Worm (Caenorhabditis elegans): ENCODE results near the gene Y116A8C.30.

The Y116A8C.30 gene

DNA sequence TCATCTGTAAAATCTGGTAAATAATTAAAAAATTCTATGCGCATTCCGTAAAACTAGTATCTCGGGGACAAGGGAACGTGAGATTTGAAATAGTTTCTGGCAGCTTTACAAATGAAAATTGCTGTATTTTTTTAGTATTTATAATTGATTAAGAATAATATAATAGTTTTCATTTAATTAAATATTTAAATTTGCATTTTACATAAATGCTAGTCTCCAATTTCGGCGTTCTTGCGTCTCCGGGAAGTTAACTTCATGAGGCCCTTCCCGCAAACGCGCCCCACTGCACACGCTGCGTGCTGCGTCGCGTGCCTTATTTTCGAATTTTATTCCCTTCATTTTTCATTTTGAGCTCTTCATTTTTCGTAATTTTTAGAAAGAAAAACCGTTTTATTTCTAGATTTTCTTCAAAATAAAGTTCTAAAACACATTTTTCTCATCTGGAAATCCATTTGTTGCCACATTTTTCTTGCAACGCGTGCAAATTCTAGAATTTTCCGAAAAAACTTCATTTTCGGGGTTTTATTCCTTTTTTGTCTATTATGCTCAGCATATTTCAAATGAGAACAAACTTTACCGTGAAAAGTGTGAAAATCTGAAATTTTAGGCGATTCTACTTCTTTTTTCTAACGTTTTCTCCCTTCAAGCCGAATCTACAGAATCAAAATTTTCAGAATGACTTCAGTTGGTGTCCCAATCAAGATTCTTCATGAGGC is 16.0 kb downstream of the Y116A8C.30 start, which contains the start of the genes snx-13 and snr-1 (continued):
- TF ChIP-seq madf-10 (tag; optimal IDR thresholded peaks at IDR 0.05) = peak; percentile 76
- no peak for TF ChIP-seq F57C9.4 (tag; optimal IDR thresholded peaks at IDR 0.05)
- peak; percentile 78 for TF ChIP-seq pbrm-1 (GFP tag; IDR thresholded peaks at IDR 0.05)
- TF ChIP-seq dox-1 (GFP tag; IDR thresholded peaks at IDR 0.05) = peak; percentile 91
- TF ChIP-seq lin-54 (GFP tag; optimal IDR thresholded peaks at IDR 0.05) = peak; percentile 83
- no peak for TF ChIP-seq hmg-20 (GFP tag; IDR thresholded peaks at IDR 0.05)
- TF ChIP-seq egrh-3 (GFP tag; IDR thresholded peaks at IDR 0.05) = peak; percentile 50; the same call in 1 of the 2 replicates
- TF ChIP-seq him-1 (tag; optimal IDR thresholded peaks at IDR 0.05) = no peak
- peak; percentile 85 for TF ChIP-seq unc-130 (GFP tag; optimal IDR thresholded peaks at IDR 0.05)
- no peak for TF ChIP-seq nhr-27 (tag; optimal IDR thresholded peaks at IDR 0.05)
- TF ChIP-seq ccch-3 (GFP tag; optimal IDR thresholded peaks at IDR 0.05) = peak; percentile 72
- no peak; the same call in 1 of the 2 replicates for TF ChIP-seq K11D2.4 (GFP tag; IDR thresholded peaks at IDR 0.05)
- no peak for TF ChIP-seq die-1 (tag; optimal IDR thresholded peaks at IDR 0.05)
- 0 out of 2 replicates have a peak, but pooled peaks have one; percentile 12 for TF ChIP-seq B0019.2 (GFP tag; conservative IDR thresholded peaks at IDR 0.05)
- no peak for TF ChIP-seq sptf-2 (GFP tag; optimal IDR thresholded peaks at IDR 0.05)
- TF ChIP-seq hlh-12 (tag; optimal IDR thresholded peaks at IDR 0.05) = no peak
- TF ChIP-seq bed-2 (GFP tag; IDR thresholded peaks at IDR 0.05) = peak; percentile 77
- peak; percentile 4 for TF ChIP-seq snpc-1.1 (tag; optimal IDR thresholded peaks at IDR 0.05; ENCODE audit: insufficient read depth)
- TF ChIP-seq F39B2.1 (GFP tag; IDR thresholded peaks at IDR 0.05) = no peak
- TF ChIP-seq ceh-58 (GFP tag; IDR thresholded peaks at IDR 0.05) = no peak
- peak; percentile 99 for TF ChIP-seq ceh-100 (GFP tag; IDR thresholded peaks at IDR 0.05)
- peak; percentile 52; the same call in 1 of the 2 replicates for TF ChIP-seq hmg-1.2 (GFP tag; IDR thresholded peaks at IDR 0.05)
- peak; percentile 20 for TF ChIP-seq B0261.1 (tag; optimal IDR thresholded peaks at IDR 0.05)
- peak; percentile 70; the same call in 1 of the 2 replicates for TF ChIP-seq ceh-91 (GFP tag; IDR thresholded peaks at IDR 0.05)
- TF ChIP-seq unc-62 (GFP tag; optimal IDR thresholded peaks at IDR 0.05) = no peak
- TF ChIP-seq sea-2 (GFP tag; IDR thresholded peaks at IDR 0.05) = no peak
- no peak for TF ChIP-seq T26A5.8 (tag; optimal IDR thresholded peaks at IDR 0.05)
- no peak for TF ChIP-seq dpl-1 (GFP tag; optimal IDR thresholded peaks at IDR 0.05)
- no peak for TF ChIP-seq egl-18 (GFP tag; IDR thresholded peaks at IDR 0.05)
- TF ChIP-seq Y79H2A.3 (GFP tag; conservative IDR thresholded peaks at IDR 0.05) = peak; percentile 82; the same call in 1 of the 2 replicates
- no peak for TF ChIP-seq hsf-1 (GFP tag; IDR thresholded peaks at IDR 0.05)
- TF ChIP-seq mcd-1 (GFP tag; IDR thresholded peaks at IDR 0.05) = peak; percentile 96
- TF ChIP-seq nfya-2 (GFP tag; IDR thresholded peaks at IDR 0.05) = no peak
- no peak for TF ChIP-seq pha-4 (tag; optimal IDR thresholded peaks at IDR 0.05)
- peak; percentile 70 for TF ChIP-seq ztf-18 (tag; optimal IDR thresholded peaks at IDR 0.05)
- TF ChIP-seq nfyb-1 (GFP tag; IDR thresholded peaks at IDR 0.05) = peak; percentile 57; the same call in 1 of the 2 replicates
- TF ChIP-seq Y53F4B.3 (GFP tag; IDR thresholded peaks at IDR 0.05) = no peak
- TF ChIP-seq hrde-1 (tag; optimal IDR thresholded peaks at IDR 0.05; ENCODE audit: borderline replicate concordance) = peak; percentile 42
- peak; percentile 55 for TF ChIP-seq ZK185.1 (tag; optimal IDR thresholded peaks at IDR 0.05; ENCODE audit: poor library complexity, severe bottlenecking)
- no peak for TF ChIP-seq ceh-40 (GFP tag; IDR thresholded peaks at IDR 0.05)
- TF ChIP-seq snpc-4 (GFP tag; optimal IDR thresholded peaks at IDR 0.05) = peak; percentile 73
- TF ChIP-seq snpc-4 (tag; optimal IDR thresholded peaks at IDR 0.05) = peak; percentile 36 to 91 (median 73)
- no peak for TF ChIP-seq atf-7 (tag; optimal IDR thresholded peaks at IDR 0.05)
- peak; percentile 31 for TF ChIP-seq akir-1 (GFP tag; optimal IDR thresholded peaks at IDR 0.05)
- TF ChIP-seq nfya-1 (tag; optimal IDR thresholded peaks at IDR 0.05; ENCODE audit: borderline replicate concordance, insufficient read depth) = no peak
- TF ChIP-seq F37B4.10 (GFP tag; IDR thresholded peaks at IDR 0.05) = no peak
- TF ChIP-seq K12H6.12 (tag; optimal IDR thresholded peaks at IDR 0.05) = peak; percentile 86
- no peak for TF ChIP-seq zfh-2 (GFP tag; conservative IDR thresholded peaks at IDR 0.05)
